Worm (Caenorhabditis elegans) whole organism, late embryonic: ENCODE results near the gene math-26.

ENCODE experiments used
- ceh-19 ChIP-seq: fragments of 200-800 bp; sonication (Bioruptor generic); optimal IDR thresholded peaks from 2 replicates; lab custom pipeline; 2018; ENCODE audit warnings: mild to moderate bottlenecking, missing genetic modification characterization, missing compliant biosample characterization
- ets-4 ChIP-seq: sonication (generic microtip); optimal IDR thresholded peaks from 2 replicates; lab custom pipeline; 2016; ENCODE audit warnings: missing genetic modification characterization, missing compliant biosample characterization
- nhr-11 ChIP-seq: fragments of 150-350 bp; optimal IDR thresholded peaks from 2 replicates; lab custom pipeline; 2014; ENCODE audit warnings: missing biosample characterization, missing genetic modification characterization

ce11 chrII:1786209-1786608, 14.8 kb downstream of the math-26 start, which contains the start of gene C08F1.10:
- TF ChIP-seq ets-4 (tag; lab: Kevin White, UChicago) = no peak
- TF ChIP-seq ceh-19 (GFP tag; lab: Kevin White, UChicago) = no peak
- TF ChIP-seq nhr-11 = no peak
